Worm (Caenorhabditis elegans) whole organism, mixed stage, embryonic: Measurements from ENCODE around the gene amdh-1.

Experiments used
- M03D4.4 ChIP-seq: sonication (generic microtip); optimal IDR thresholded peaks from 2 replicates; lab custom pipeline; 2017; ENCODE audit warnings: mild to moderate bottlenecking, missing genetic modification characterization, missing compliant biosample characterization
- bed-3 ChIP-seq: fragments of 200-800 bp; sonication (Bioruptor generic); optimal IDR thresholded peaks from 3 replicates; lab custom pipeline; 2018; ENCODE audit warnings: mild to moderate bottlenecking, missing genetic modification characterization, moderate library complexity, missing compliant biosample characterization
- blmp-1 ChIP-seq: fragments of 150-350 bp; optimal IDR thresholded peaks from 2 replicates; lab custom pipeline; 2014; ENCODE audit warnings: missing biosample characterization, missing genetic modification characterization
- ceh-39 ChIP-seq: fragments of 150-350 bp; optimal IDR thresholded peaks from 2 replicates; lab custom pipeline; 2014; ENCODE audit warnings: missing biosample characterization, missing genetic modification characterization
- ceh-43 ChIP-seq: fragments of 200-800 bp; sonication (Bioruptor generic); optimal IDR thresholded peaks from 2 replicates; lab custom pipeline; 2018; ENCODE audit warnings: mild to moderate bottlenecking, missing genetic modification characterization, moderate library complexity, missing compliant biosample characterization
- ceh-83 ChIP-seq: fragments of 200-800 bp; sonication (Bioruptor generic); optimal IDR thresholded peaks from 2 replicates; lab custom pipeline; 2018; ENCODE audit warnings: mild to moderate bottlenecking, missing genetic modification characterization, missing compliant biosample characterization
- ces-1 ChIP-seq: fragments of 150-350 bp; optimal IDR thresholded peaks from 2 replicates; lab custom pipeline; 2014; ENCODE audit warnings: missing biosample characterization, missing genetic modification reagents, missing genetic modification characterization
- drap-1 ChIP-seq: fragments of 200-800 bp; sonication (Bioruptor generic); optimal IDR thresholded peaks from 3 replicates; lab custom pipeline; 2018; ENCODE audit warnings: mild to moderate bottlenecking, missing genetic modification characterization, missing compliant biosample characterization
- elt-1 ChIP-seq: sonication (generic microtip); optimal IDR thresholded peaks from 2 replicates; lab custom pipeline; 2017; ENCODE audit warnings: missing genetic modification characterization, mild to moderate bottlenecking, missing compliant biosample characterization, antibody characterized with exemption, moderate library complexity, borderline replicate concordance; ENCODE audit not compliant: insufficient read depth
- elt-3 ChIP-seq: fragments of 150-350 bp; optimal IDR thresholded peaks from 2 replicates; lab custom pipeline; 2014; ENCODE audit warnings: missing biosample characterization, missing genetic modification characterization
- ham-2 ChIP-seq: fragments of 200-800 bp; sonication (Bioruptor generic); optimal IDR thresholded peaks from 2 replicates; lab custom pipeline; 2018; ENCODE audit warnings: mild to moderate bottlenecking, missing genetic modification characterization, missing compliant biosample characterization
- lsy-2 ChIP-seq: fragments of 150-350 bp; optimal IDR thresholded peaks from 2 replicates; lab custom pipeline; 2014; ENCODE audit warnings: missing biosample characterization, missing genetic modification characterization
- mab-5 ChIP-seq: fragments of 150-350 bp; optimal IDR thresholded peaks from 2 replicates; lab custom pipeline; 2014; ENCODE audit warnings: missing biosample characterization, missing genetic modification characterization
- mep-1 ChIP-seq: fragments of 150-350 bp; optimal IDR thresholded peaks from 2 replicates; lab custom pipeline; 2017; ENCODE audit warnings: missing biosample characterization, missing genetic modification reagents, missing genetic modification characterization, inconsistent platforms
- mls-2 ChIP-seq: sonication (generic microtip); optimal IDR thresholded peaks from 2 replicates; lab custom pipeline; 2016; ENCODE audit warnings: mild to moderate bottlenecking, missing genetic modification characterization, moderate library complexity, missing compliant biosample characterization
- nhr-12 ChIP-seq: fragments of 150-350 bp; optimal IDR thresholded peaks from 2 replicates; lab custom pipeline; 2014; ENCODE audit warnings: missing biosample characterization, missing genetic modification characterization
- nhr-2 ChIP-seq: fragments of 150-350 bp; optimal IDR thresholded peaks from 2 replicates; lab custom pipeline; 2014; ENCODE audit warnings: missing biosample characterization, missing genetic modification characterization
- nhr-237 ChIP-seq: fragments of 150-350 bp; optimal IDR thresholded peaks from 2 replicates; lab custom pipeline; 2014; ENCODE audit warnings: missing biosample characterization, missing genetic modification characterization
- nhr-28 ChIP-seq: fragments of 150-350 bp; optimal IDR thresholded peaks from 2 replicates; lab custom pipeline; 2014; ENCODE audit warnings: missing biosample characterization, missing genetic modification characterization
- pha-4 ChIP-seq: fragments of 150-350 bp; optimal IDR thresholded peaks from 2 replicates; lab custom pipeline; 2018; ENCODE audit warnings: missing biosample characterization, missing genetic modification reagents, missing genetic modification characterization
- sem-2 ChIP-seq: fragments of 200-800 bp; sonication (Bioruptor generic); optimal IDR thresholded peaks from 2 replicates; lab custom pipeline; 2018; ENCODE audit warnings: mild to moderate bottlenecking, missing genetic modification characterization, missing compliant biosample characterization
- snpc-4 ChIP-seq: fragments of 150-350 bp; optimal IDR thresholded peaks from 2 replicates; lab custom pipeline; 2014; ENCODE audit warnings: missing biosample characterization, missing genetic modification characterization
- sptf-1 ChIP-seq: sonication (generic microtip); optimal IDR thresholded peaks from 2 replicates; lab custom pipeline; 2017; ENCODE audit warnings: mild to moderate bottlenecking, missing genetic modification characterization, moderate library complexity, missing compliant biosample characterization
- tbx-8 ChIP-seq: fragments of 200-800 bp; sonication (Bioruptor generic); optimal IDR thresholded peaks from 2 replicates; lab custom pipeline; 2018; ENCODE audit warnings: mild to moderate bottlenecking, missing genetic modification characterization, moderate library complexity, missing compliant biosample characterization
- unc-120 ChIP-seq: sonication (generic microtip); optimal IDR thresholded peaks from 2 replicates; lab custom pipeline; 2017; ENCODE audit warnings: missing genetic modification characterization, missing compliant biosample characterization; ENCODE audit not compliant: poor library complexity, severe bottlenecking
- unc-39 ChIP-seq: fragments of 150-350 bp; optimal IDR thresholded peaks from 2 replicates; lab custom pipeline; 2014; ENCODE audit warnings: missing biosample characterization, missing genetic modification characterization
- zip-8 ChIP-seq: fragments of 150-350 bp; optimal IDR thresholded peaks from 2 replicates; lab custom pipeline; 2014; ENCODE audit warnings: missing biosample characterization, missing genetic modification characterization

Gene amdh-1

ce11 chrIII:6207046-6207445, 44.6 kb upstream of the amdh-1 start:
- TF ChIP-seq pha-4 (no peak), ceh-39 (tag; lab: Kevin White, UChicago) (no peak), unc-120 (tag; lab: Kevin White, UChicago) (no peak), mab-5 (tag; lab: Kevin White, UChicago) (no peak), sptf-1 (tag; lab: Kevin White, UChicago) (no peak), unc-39 (tag; lab: Kevin White, UChicago) (no peak), nhr-28 (tag; lab: Kevin White, UChicago) (no peak), ces-1 (no peak), lsy-2 (no peak), elt-3 (no peak), M03D4.4 (tag; lab: Kevin White, UChicago) (no peak)

- TF ChIP-seq ceh-43 (GFP tag; lab: Kevin White, UChicago) (no peak), drap-1 (no peak), snpc-4 (tag; lab: Kevin White, UChicago) (no peak)
These were observed 43.7 kb upstream of the amdh-1 start, which contains the start of gene C23G10.2 for ce11 chrIII:6207881-6208280. C23G10.2 (plus strand) TSS chrIII:6208064.

- TF ChIP-seq blmp-1 (no peak), snpc-4 (tag; lab: Kevin White, UChicago) (no peak), ham-2 (GFP tag; lab: Kevin White, UChicago) (no peak), nhr-28 (tag; lab: Kevin White, UChicago) (no peak), sem-2 (no peak), mep-1 (tag; lab: Kevin White, UChicago) (no peak), ceh-83 (no peak), nhr-12 (tag; lab: Kevin White, UChicago) (no peak), bed-3 (GFP tag; lab: Kevin White, UChicago) (no peak), ceh-39 (tag; lab: Kevin White, UChicago) (no peak), lsy-2 (no peak), elt-1 (tag; lab: Kevin White, UChicago) (no peak), ceh-43 (GFP tag; lab: Kevin White, UChicago) (no peak)
These were observed 42.6 kb upstream of the amdh-1 start, which contains the start of gene C23G10.1 for ce11 chrIII:6208984-6209383. C23G10.1 (plus strand) TSS chrIII:6209284.

- TF ChIP-seq unc-120 (tag; lab: Kevin White, UChicago) (no peak), nhr-28 (tag; lab: Kevin White, UChicago) (no peak)
These were observed 41.3 kb upstream of the amdh-1 start for ce11 chrIII:6210215-6210822.

ce11 chrIII:6213915-6214314, 37.7 kb upstream of the amdh-1 start, which contains the start of gene C23G10.10:
C23G10.10 (minus strand) TSS chrIII:6214015.
- TF ChIP-seq sptf-1 (tag; lab: Kevin White, UChicago) (no peak), drap-1 (no peak), nhr-28 (tag; lab: Kevin White, UChicago) (no peak)

- no peak for TF ChIP-seq ceh-43 (GFP tag; lab: Kevin White, UChicago)
- TF ChIP-seq tbx-8: no peak
- no peak for TF ChIP-seq mls-2 (tag; lab: Kevin White, UChicago)
- no peak for TF ChIP-seq nhr-237 (tag; lab: Kevin White, UChicago)
- TF ChIP-seq elt-1 (tag; lab: Kevin White, UChicago): no peak
- no peak for TF ChIP-seq ceh-39 (tag; lab: Kevin White, UChicago)
- TF ChIP-seq zip-8: no peak
- TF ChIP-seq nhr-12 (tag; lab: Kevin White, UChicago): no peak
- TF ChIP-seq lsy-2: no peak
- no peak for TF ChIP-seq nhr-2 (tag; lab: Kevin White, UChicago)
- TF ChIP-seq mab-5 (tag; lab: Kevin White, UChicago): no peak
- TF ChIP-seq nhr-28 (tag; lab: Kevin White, UChicago): no peak
These were observed 36.1 kb upstream of the amdh-1 start, which contains the start of gene C23G10.11 for ce11 chrIII:6215476-6215875. C23G10.11 (minus strand) TSS chrIII:6215576.
